Worm (Caenorhabditis elegans): ENCODE measurements around the gene hmit-1.1.

The hmit-1.1 gene

ce11 chrV:18536015-18536414, 19.4 kb downstream of the hmit-1.1 start:
- TF ChIP-seq nhr-41 (GFP tag; IDR thresholded peaks at IDR 0.05) (no peak), F44E2.7 (GFP tag; IDR thresholded peaks at IDR 0.05) (no peak), mxl-3 (GFP tag; optimal IDR thresholded peaks at IDR 0.05) (no peak), php-3 (GFP tag; IDR thresholded peaks at IDR 0.05) (no peak), ceh-44 (GFP tag; IDR thresholded peaks at IDR 0.05) (no peak), ama-1 (optimal IDR thresholded peaks at IDR 0.05) (no peak), aly-2 (tag; optimal IDR thresholded peaks at IDR 0.05) (no peak), cey-2 (tag; optimal IDR thresholded peaks at IDR 0.05; ENCODE audit: borderline replicate concordance, insufficient read depth) (no peak), daf-12 (tag; optimal IDR thresholded peaks at IDR 0.05) (no peak), lsy-2 (tag; optimal IDR thresholded peaks at IDR 0.05) (no peak), daf-8 (GFP tag; IDR thresholded peaks at IDR 0.05) (no peak), mxl-2 (GFP tag; conservative IDR thresholded peaks at IDR 0.05) (no peak), tra-1 (GFP tag; IDR thresholded peaks at IDR 0.05) (no peak)

DNA sequence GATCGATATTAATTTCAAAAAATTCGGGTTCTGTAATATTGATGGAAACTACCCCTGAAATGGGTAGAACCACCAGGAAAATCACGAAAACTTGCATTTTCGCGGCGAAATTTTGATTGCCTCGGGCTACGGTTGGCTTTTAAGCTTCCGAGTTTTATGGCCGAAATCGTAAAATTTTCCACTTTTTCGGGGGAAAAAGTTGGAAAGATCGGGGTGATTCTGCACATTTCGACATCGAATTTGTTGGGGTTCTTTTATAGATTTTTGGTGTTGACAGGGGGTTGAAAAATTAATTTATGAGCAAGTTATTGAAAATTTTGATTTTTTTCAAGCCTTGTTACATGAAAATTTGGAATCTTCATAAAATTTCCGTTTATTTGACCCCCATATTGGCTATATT, 37.2 kb downstream of the hmit-1.1 start, which contains the start of gene Y51A2D.8:
Gene Y51A2D.8 (minus strand): TSS at position 101 of the 400 bp plus-strand sequence.
- TF ChIP-seq nhr-41 (GFP tag; IDR thresholded peaks at IDR 0.05), result no peak

DNA sequence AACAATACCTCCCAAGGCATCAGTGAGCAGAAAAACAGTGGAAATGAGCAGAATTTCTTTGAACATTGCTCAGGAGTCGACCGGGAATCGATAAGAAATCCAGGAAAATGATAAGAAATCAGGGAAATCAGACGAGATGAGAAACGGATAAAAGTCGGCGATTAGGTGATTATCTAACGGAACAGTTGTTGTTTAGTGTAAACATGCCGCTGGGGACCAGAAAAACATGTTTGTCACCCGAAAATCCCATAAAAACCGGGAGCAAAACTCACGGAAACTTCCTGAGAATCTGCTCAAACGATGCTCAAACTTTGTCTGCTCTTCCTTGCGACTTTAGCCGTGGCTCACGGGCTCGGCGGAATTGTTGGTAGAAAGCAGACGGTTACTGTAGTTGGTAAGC, 39.9 kb downstream of the hmit-1.1 start, which contains the start of the genes ttr-24 and ttr-25:
Gene ttr-24 (minus strand): TSS at position 156 of the 400 bp plus-strand sequence.
Gene ttr-25 (plus strand): TSS at position 227 of the 400 bp plus-strand sequence.
- peak in 1 of 2 experiments; percentile 77 for TF ChIP-seq daf-16 (GFP tag; optimal IDR thresholded peaks at IDR 0.05)
- no peak for TF ChIP-seq daf-16 (tag; optimal IDR thresholded peaks at IDR 0.05)
- TF ChIP-seq madf-9 (GFP tag; conservative IDR thresholded peaks at IDR 0.05), result no peak
- TF ChIP-seq daf-12 (tag; optimal IDR thresholded peaks at IDR 0.05), result no peak
- TF ChIP-seq zfp-3 (GFP tag; conservative IDR thresholded peaks at IDR 0.05), result no peak
- TF ChIP-seq pha-4 (GFP tag; IDR thresholded peaks at IDR 0.05), result no peak
- TF ChIP-seq pha-4 (tag; optimal IDR thresholded peaks at IDR 0.05), result no peak

DNA sequence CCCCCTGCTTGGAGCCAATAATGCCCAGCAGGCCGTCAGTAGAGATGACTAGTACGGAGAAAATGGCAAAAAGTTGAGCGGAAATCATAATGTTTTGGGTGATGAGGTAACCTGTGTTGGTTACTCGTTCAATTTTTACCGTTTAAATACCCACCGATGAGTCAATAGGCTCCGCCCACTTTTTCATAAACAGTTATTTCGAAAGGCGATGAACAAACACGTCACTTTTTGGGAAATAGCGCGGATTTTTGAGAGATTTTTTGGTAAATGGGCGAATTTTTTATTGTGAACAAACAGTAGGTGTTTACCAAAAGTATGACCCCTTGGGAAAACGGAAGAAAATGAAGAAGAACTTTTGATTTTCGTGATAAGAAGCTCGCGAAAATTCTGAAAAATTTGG, 43.6 kb downstream of the hmit-1.1 start, which contains the start of gene ttr-26:
Gene ttr-26 (minus strand): TSS at position 101 of the 400 bp plus-strand sequence.
- TF ChIP-seq tra-1 (GFP tag; IDR thresholded peaks at IDR 0.05) (no peak), ceh-28 (tag; optimal IDR thresholded peaks at IDR 0.05) (no peak), Y105C5A.15 (GFP tag; IDR thresholded peaks at IDR 0.05) (no peak), mdl-1 (tag; optimal IDR thresholded peaks at IDR 0.05) (no peak), nhr-42 (GFP tag; IDR thresholded peaks at IDR 0.05) (no peak)

- TF ChIP-seq aha-1 (tag) (peak; percentile 54), dve-1 (tag; optimal IDR thresholded peaks at IDR 0.05; ENCODE audit: insufficient read depth) (no peak)
Observed at ce11 chrV:18560944-18561343, 44.4 kb downstream of the hmit-1.1 start.

DNA sequence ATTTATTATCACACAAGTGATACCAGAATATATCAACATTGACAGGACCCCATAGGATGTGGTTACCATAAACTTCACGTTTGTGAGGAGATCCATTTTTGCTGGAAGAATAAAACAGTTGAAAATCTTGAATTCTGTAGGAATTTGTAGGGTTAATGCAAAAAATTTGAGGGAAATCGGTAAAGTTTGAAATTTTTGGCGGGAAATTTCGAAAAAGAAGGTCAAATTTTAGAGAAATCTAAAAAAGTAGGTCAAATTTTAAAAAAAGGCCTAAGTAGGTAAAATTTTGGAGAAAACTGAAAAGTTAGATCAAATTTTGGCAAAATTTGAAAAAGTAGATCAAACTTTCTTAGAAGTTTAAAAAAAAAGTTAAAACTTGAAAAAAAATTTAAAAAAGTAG, 48.2 kb downstream of the hmit-1.1 start, which contains the start of gene srg-34:
Gene srg-34 (minus strand): TSS at position 101 of the 400 bp plus-strand sequence.
- no peak for TF ChIP-seq T26A8.4 (GFP tag; IDR thresholded peaks at IDR 0.05)
- TF ChIP-seq ztf-7 (tag; optimal IDR thresholded peaks at IDR 0.05), result no peak
- TF ChIP-seq F10B5.3 (tag; optimal IDR thresholded peaks at IDR 0.05), result no peak
- TF ChIP-seq Y48G9A.11 (GFP tag; IDR thresholded peaks at IDR 0.05), result no peak
- TF ChIP-seq zip-11 (GFP tag; IDR thresholded peaks at IDR 0.05), result no peak

DNA sequence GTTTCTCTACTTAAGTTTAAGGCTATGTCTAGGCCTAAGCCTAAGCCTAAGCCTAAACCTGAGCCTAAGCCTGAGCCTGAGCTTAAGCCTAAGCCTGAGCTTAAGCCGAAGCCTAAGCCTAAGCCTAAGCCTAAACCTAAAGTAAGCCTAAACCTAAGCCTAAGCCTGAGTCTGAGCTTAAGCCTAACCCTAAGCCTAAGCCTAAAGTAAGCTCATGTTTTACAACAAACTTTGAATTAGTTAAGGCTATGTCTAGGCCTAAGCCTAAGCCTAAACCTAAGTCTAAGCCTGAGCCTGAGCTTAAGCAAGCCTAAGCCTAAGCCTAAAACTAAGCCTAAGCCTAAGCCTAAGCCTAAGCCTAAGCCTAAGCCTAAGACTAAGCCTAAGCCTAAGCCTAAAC, 49.0 kb downstream of the hmit-1.1 start:
- TF ChIP-seq madf-9 (GFP tag; conservative IDR thresholded peaks at IDR 0.05) (no peak), attf-4 (tag; optimal IDR thresholded peaks at IDR 0.05) (no peak), sdz-12 (GFP tag; optimal IDR thresholded peaks at IDR 0.05) (no peak), saeg-2 (GFP tag; IDR thresholded peaks at IDR 0.05) (no peak), egl-27 (tag; optimal IDR thresholded peaks at IDR 0.05) (no peak), nhr-48 (tag; optimal IDR thresholded peaks at IDR 0.05) (no peak), snpc-1.2 (GFP tag; IDR thresholded peaks at IDR 0.05) (no peak), dve-1 (tag; optimal IDR thresholded peaks at IDR 0.05; ENCODE audit: insufficient read depth) (no peak), dpl-1 (GFP tag; optimal IDR thresholded peaks at IDR 0.05) (no peak), mes-2 (tag; optimal IDR thresholded peaks at IDR 0.05; ENCODE audit: poor library complexity, severe bottlenecking) (no peak), pqm-1 (tag; optimal IDR thresholded peaks at IDR 0.05) (no peak), lir-3 (tag; optimal IDR thresholded peaks at IDR 0.05) (no peak), R02D3.7 (tag; optimal IDR thresholded peaks at IDR 0.05) (no peak)
